Worm (Caenorhabditis elegans) whole organism, mixed stage, embryonic: ENCODE data around the gene B0244.6.

Experiments used
- blmp-1 ChIP-seq: fragments of 150-350 bp; optimal IDR thresholded peaks from 2 replicates; lab custom pipeline; 2014; ENCODE audit warnings: missing biosample characterization, missing genetic modification characterization
- ces-1 ChIP-seq: fragments of 150-350 bp; optimal IDR thresholded peaks from 2 replicates; lab custom pipeline; 2014; ENCODE audit warnings: missing biosample characterization, missing genetic modification reagents, missing genetic modification characterization
- elt-1 ChIP-seq: sonication (generic microtip); optimal IDR thresholded peaks from 2 replicates; lab custom pipeline; 2017; ENCODE audit warnings: missing genetic modification characterization, mild to moderate bottlenecking, missing compliant biosample characterization, antibody characterized with exemption, moderate library complexity, borderline replicate concordance; ENCODE audit not compliant: insufficient read depth
- lsy-2 ChIP-seq: fragments of 150-350 bp; optimal IDR thresholded peaks from 2 replicates; lab custom pipeline; 2014; ENCODE audit warnings: missing biosample characterization, missing genetic modification characterization
- mep-1 ChIP-seq: fragments of 150-350 bp; optimal IDR thresholded peaks from 2 replicates; lab custom pipeline; 2017; ENCODE audit warnings: missing biosample characterization, missing genetic modification reagents, missing genetic modification characterization, inconsistent platforms
- mls-2 ChIP-seq: sonication (generic microtip); optimal IDR thresholded peaks from 2 replicates; lab custom pipeline; 2016; ENCODE audit warnings: mild to moderate bottlenecking, missing genetic modification characterization, moderate library complexity, missing compliant biosample characterization
- nhr-237 ChIP-seq: fragments of 150-350 bp; optimal IDR thresholded peaks from 2 replicates; lab custom pipeline; 2014; ENCODE audit warnings: missing biosample characterization, missing genetic modification characterization
- nhr-28 ChIP-seq: fragments of 150-350 bp; optimal IDR thresholded peaks from 2 replicates; lab custom pipeline; 2014; ENCODE audit warnings: missing biosample characterization, missing genetic modification characterization
- snpc-4 ChIP-seq: fragments of 150-350 bp; optimal IDR thresholded peaks from 2 replicates; lab custom pipeline; 2014; ENCODE audit warnings: missing biosample characterization, missing genetic modification characterization
- sptf-1 ChIP-seq: sonication (generic microtip); optimal IDR thresholded peaks from 2 replicates; lab custom pipeline; 2017; ENCODE audit warnings: mild to moderate bottlenecking, missing genetic modification characterization, moderate library complexity, missing compliant biosample characterization
- ztf-11 ChIP-seq: fragments of 150-350 bp; optimal IDR thresholded peaks from 2 replicates; lab custom pipeline; 2014; ENCODE audit warnings: missing biosample characterization, missing genetic modification characterization

- TF ChIP-seq ztf-11, result no peak
- no peak for TF ChIP-seq lsy-2 (tag; lab: Kevin White, UChicago)
- TF ChIP-seq blmp-1 (tag; lab: Kevin White, UChicago), result no peak
- no peak for TF ChIP-seq elt-1 (tag; lab: Kevin White, UChicago)
- no peak for TF ChIP-seq sptf-1 (tag; lab: Kevin White, UChicago)
- TF ChIP-seq snpc-4, result no peak
- no peak for TF ChIP-seq mls-2 (tag; lab: Kevin White, UChicago)
- TF ChIP-seq ces-1 (GFP tag; lab: Kevin White, UChicago), result peak; percentile 38
- no peak for TF ChIP-seq nhr-28 (tag; lab: Kevin White, UChicago)
- TF ChIP-seq nhr-237 (tag; lab: Kevin White, UChicago), result no peak
- peak; percentile 24 for TF ChIP-seq mep-1 (tag; lab: Kevin White, UChicago)
These were observed 15.9 kb upstream of the B0244.6 start for ce11 chrIII:5721888-5722287.
